Worm (Caenorhabditis elegans) whole organism, L4 larva: ENCODE results near the gene wrk-1.

Experiments
- ZK337.2 ChIP-seq: fragments of 200-800 bp; sonication (Bioruptor generic); IDR thresholded peaks from 2 replicates; pipeline ENCODE4 v1.3.6; 2022; ENCODE audit warnings: missing genetic modification reagents, missing genetic modification characterization, missing compliant biosample characterization
- ama-1 ChIP-seq: fragments of 150-350 bp; optimal IDR thresholded peaks from 2 replicates; lab custom pipeline; 2014; ENCODE audit warnings: inconsistent platforms, mixed read lengths
- daf-12 ChIP-seq: fragments of 150-350 bp; optimal IDR thresholded peaks from 2 replicates; lab custom pipeline; 2014; ENCODE audit warnings: missing biosample characterization, missing genetic modification reagents, missing genetic modification characterization
- daf-19 ChIP-seq: fragments of 200-800 bp; sonication (Bioruptor generic); conservative IDR thresholded peaks from 2 replicates; pipeline ENCODE4 v1.3.6; 2022; ENCODE audit warnings: missing genetic modification characterization, missing compliant biosample characterization
- fkh-10 ChIP-seq: fragments of 150-350 bp; optimal IDR thresholded peaks from 2 replicates; lab custom pipeline; 2014; ENCODE audit warnings: missing biosample characterization, missing genetic modification reagents, missing genetic modification characterization
- jun-1 ChIP-seq: fragments of 150-350 bp; optimal IDR thresholded peaks from 2 replicates; lab custom pipeline; 2014; ENCODE audit warnings: missing biosample characterization, missing genetic modification reagents, missing genetic modification characterization
- mxl-2 ChIP-seq: fragments of 200-800 bp; sonication (Bioruptor generic); conservative IDR thresholded peaks from 2 replicates; pipeline ENCODE4 v1.3.6; 2022; ENCODE audit warnings: missing genetic modification reagents, missing genetic modification characterization, missing compliant biosample characterization
- nhr-11 ChIP-seq: fragments of 150-350 bp; optimal IDR thresholded peaks from 2 replicates; lab custom pipeline; 2014; ENCODE audit warnings: missing biosample characterization, missing genetic modification characterization
- nhr-41 ChIP-seq: fragments of 200-800 bp; sonication (Bioruptor generic); IDR thresholded peaks from 2 replicates; pipeline ENCODE4 v1.3.6; 2022; ENCODE audit warnings: missing genetic modification reagents, missing genetic modification characterization, missing compliant biosample characterization
- rbr-2 ChIP-seq: sonication (generic microtip); optimal IDR thresholded peaks from 2 replicates; lab custom pipeline; 2016; ENCODE audit warnings: missing genotype, missing genetic modification characterization, missing compliant biosample characterization
- snpc-4 ChIP-seq: fragments of 150-350 bp; optimal IDR thresholded peaks from 2 replicates; lab custom pipeline; 2014; ENCODE audit warnings: missing biosample characterization, missing genetic modification characterization
- unc-39 ChIP-seq: sonication (generic microtip); optimal IDR thresholded peaks from 2 replicates; lab custom pipeline; 2017; ENCODE audit warnings: missing biosample characterization, missing genetic modification characterization
- zfp-3 ChIP-seq: fragments of 200-800 bp; sonication (Bioruptor generic); conservative IDR thresholded peaks from 2 replicates; pipeline ENCODE4 v1.3.6; 2022; ENCODE audit warnings: missing genetic modification reagents, missing genetic modification characterization, missing compliant biosample characterization

DNA sequence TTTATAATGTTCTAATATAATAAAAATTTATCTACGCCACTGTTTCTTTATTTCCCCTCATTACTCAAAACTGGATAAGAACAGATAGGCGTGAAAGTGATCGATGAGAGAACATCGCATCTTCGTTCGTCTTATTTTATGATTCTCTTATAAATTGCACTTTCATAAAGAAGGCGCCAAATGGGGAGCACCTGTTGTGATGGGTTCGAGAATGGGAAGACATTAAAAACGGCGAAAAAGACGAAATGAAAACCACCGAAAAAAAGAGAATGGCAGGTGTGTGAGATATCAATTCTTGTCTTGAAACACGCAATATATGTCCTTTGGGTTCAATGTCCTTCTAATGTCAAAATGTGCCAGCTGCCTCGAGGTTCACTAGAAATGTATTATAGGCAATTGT, 1.9 kb upstream of the wrk-1 start:
- TF ChIP-seq fkh-10 (GFP tag; lab: Kevin White, UChicago) (no peak), mxl-2 (GFP tag; lab: Robert Waterston, UW) (no peak), daf-19 (GFP tag; lab: Robert Waterston, UW) (no peak), ZK337.2 (GFP tag; lab: Robert Waterston, UW) (no peak), nhr-11 (no peak), snpc-4 (tag; lab: Kevin White, UChicago) (no peak), ama-1 (lab: Kevin White, UChicago) (no peak), unc-39 (tag; lab: Kevin White, UChicago) (no peak), zfp-3 (no peak), nhr-41 (no peak), jun-1 (no peak), daf-12 (tag; lab: Kevin White, UChicago) (no peak), rbr-2 (tag; lab: Kevin White, UChicago) (no peak)
